Fruit fly (Drosophila melanogaster) whole organism, embryonic: ENCODE results near the gene Unc-115a.
A peak's percentile ranks its signal among the peaks of the same experiment; 100 is the strongest.

ENCODE experiments used
- BEAF-32 ChIP-seq: fragments of 200-800 bp; sonication (Bioruptor generic); optimal IDR thresholded peaks from 3 replicates; lab custom pipeline; 2017; ENCODE audit warnings: missing biosample characterization, missing genetic modification characterization, mild to moderate bottlenecking, moderate library complexity, missing genetic modification reagents
- CG13287 ChIP-seq: fragments of 200-800 bp; sonication (Bioruptor generic); IDR thresholded peaks from 2 replicates; pipeline ENCODE4 v1.3.6; 2022; ENCODE audit warnings: missing biosample characterization, missing genetic modification characterization; ENCODE audit not compliant: partially characterized antibody
- CG14860 ChIP-seq: fragments of 200-800 bp; sonication (Bioruptor generic); IDR thresholded peaks from 3 replicates; pipeline ENCODE4 v1.3.6; 2022; ENCODE audit warnings: missing biosample characterization, missing genetic modification characterization; ENCODE audit not compliant: partially characterized antibody
- CG15479 ChIP-seq: fragments of 200-800 bp; sonication (Bioruptor generic); optimal IDR thresholded peaks from 3 replicates; lab custom pipeline; 2019; ENCODE audit warnings: missing biosample characterization, mild to moderate bottlenecking, missing genetic modification characterization, moderate library complexity
- CG1603 ChIP-seq: fragments of 200-800 bp; sonication (Bioruptor generic); optimal IDR thresholded peaks from 2 replicates; lab custom pipeline; 2019; ENCODE audit warnings: missing biosample characterization, mild to moderate bottlenecking, missing genetic modification characterization, moderate library complexity
- CG18262 ChIP-seq: fragments of 200-800 bp; optimal IDR thresholded peaks from 3 replicates; lab custom pipeline; 2019; ENCODE audit warnings: missing biosample characterization, mild to moderate bottlenecking, missing genetic modification characterization, moderate library complexity
- CG2712 ChIP-seq: fragments of 200-800 bp; optimal IDR thresholded peaks from 3 replicates; lab custom pipeline; 2019; ENCODE audit warnings: missing biosample characterization, mild to moderate bottlenecking, missing genetic modification characterization, moderate library complexity
- CG30020 ChIP-seq: fragments of 200-800 bp; optimal IDR thresholded peaks from 2 replicates; lab custom pipeline; 2019; ENCODE audit warnings: missing biosample characterization, mild to moderate bottlenecking, missing genetic modification characterization, moderate library complexity
- CG30403 ChIP-seq: fragments of 200-800 bp; sonication (Bioruptor generic); optimal IDR thresholded peaks from 3 replicates; lab custom pipeline; 2016; ENCODE audit warnings: missing biosample characterization, missing genetic modification characterization
- CG32767 ChIP-seq: fragments of 200-800 bp; sonication (Bioruptor generic); IDR thresholded peaks from 2 replicates; pipeline ENCODE4 v1.3.6; 2022; ENCODE audit warnings: missing biosample characterization, missing genetic modification characterization
- CG34224 ChIP-seq: fragments of 200-800 bp; sonication (Bioruptor generic); IDR thresholded peaks from 3 replicates; pipeline ENCODE4 v1.3.6; 2022; ENCODE audit warnings: missing biosample characterization, missing genetic modification characterization; ENCODE audit not compliant: partially characterized antibody
- CG3995 ChIP-seq: fragments of 200-800 bp; sonication (Bioruptor generic); optimal IDR thresholded peaks from 3 replicates; lab custom pipeline; 2016; ENCODE audit warnings: missing biosample characterization, missing genetic modification characterization
- CG4617 ChIP-seq: fragments of 200-800 bp; sonication (Bioruptor generic); optimal IDR thresholded peaks from 3 replicates; lab custom pipeline; 2016; ENCODE audit warnings: missing biosample characterization, missing genetic modification characterization, borderline replicate concordance
- CG9797 ChIP-seq: fragments of 200-800 bp; sonication (Bioruptor generic); optimal IDR thresholded peaks from 3 replicates; lab custom pipeline; 2018; ENCODE audit warnings: missing biosample characterization, mild to moderate bottlenecking, missing genetic modification characterization
- E2f2 ChIP-seq: fragments of 200-800 bp; sonication (Bioruptor generic); IDR thresholded peaks from 2 replicates; pipeline ENCODE4 v1.3.6; 2022; ENCODE audit warnings: missing biosample characterization, missing genetic modification characterization
- HLH3B ChIP-seq: fragments of 200-800 bp; sonication (Bioruptor generic); IDR thresholded peaks from 2 replicates; pipeline ENCODE4 v1.3.6; 2022; ENCODE audit warnings: missing biosample characterization, missing genetic modification characterization
- Hey ChIP-seq: fragments of 200-800 bp; sonication (Bioruptor generic); optimal IDR thresholded peaks from 3 replicates; lab custom pipeline; 2018; ENCODE audit warnings: missing biosample characterization, mild to moderate bottlenecking, missing genetic modification characterization
- Hr78 ChIP-seq, 2 experiments: fragments of 200-800 bp in 1 of 2; fragments of >200 bp in 1 of 2; sonication (Bioruptor generic) in 1 of 2; optimal IDR thresholded peaks; 2 replicates each; lab custom pipeline; 2017 to 2019; ENCODE audit warnings: missing biosample characterization in 2 of 2, missing genetic modification characterization in 2 of 2, mild to moderate bottlenecking in 1 of 2, moderate library complexity in 1 of 2
- Opbp ChIP-seq: fragments of 200-800 bp; sonication (Bioruptor generic); IDR thresholded peaks from 3 replicates; pipeline ENCODE4 v1.3.6; 2022; ENCODE audit warnings: missing biosample characterization, missing genetic modification characterization; ENCODE audit not compliant: partially characterized antibody
- Sox100B ChIP-seq: fragments of 200-800 bp; sonication (Bioruptor generic); optimal IDR thresholded peaks from 3 replicates; lab custom pipeline; 2018; ENCODE audit warnings: missing biosample characterization, mild to moderate bottlenecking, missing genetic modification characterization
- Xbp1 ChIP-seq: fragments of 200-800 bp; sonication (Bioruptor generic); optimal IDR thresholded peaks from 3 replicates; lab custom pipeline; 2016; ENCODE audit warnings: missing biosample characterization, mild to moderate bottlenecking, missing genetic modification characterization
- YL-1 ChIP-seq: fragments of 200-800 bp; sonication (Bioruptor generic); optimal IDR thresholded peaks from 3 replicates; lab custom pipeline; 2017; ENCODE audit warnings: missing biosample characterization, mild to moderate bottlenecking, missing genetic modification characterization
- cad ChIP-seq: fragments of >200 bp; optimal IDR thresholded peaks from 2 replicates; lab custom pipeline; 2017; ENCODE audit warnings: missing biosample characterization, missing genetic modification characterization
- chinmo ChIP-seq: fragments of 200-800 bp; sonication (Bioruptor generic); IDR thresholded peaks from 4 replicates; pipeline ENCODE4 v1.3.6; 2022; ENCODE audit warnings: missing biosample characterization, missing genetic modification characterization; ENCODE audit not compliant: partially characterized antibody
- ewg ChIP-seq: fragments of 200-800 bp; sonication (Bioruptor generic); optimal IDR thresholded peaks from 3 replicates; lab custom pipeline; 2017; ENCODE audit warnings: mild to moderate bottlenecking, missing biosample characterization, missing genetic modification reagents, missing genetic modification characterization
- ftz-f1 ChIP-seq: fragments of 200-800 bp; sonication (Bioruptor generic); optimal IDR thresholded peaks from 2 replicates; lab custom pipeline; 2016; ENCODE audit warnings: missing biosample characterization, missing genetic modification characterization
- gcm2 ChIP-seq: fragments of 200-800 bp; sonication (Bioruptor generic); optimal IDR thresholded peaks from 2 replicates; lab custom pipeline; 2016; ENCODE audit warnings: missing biosample characterization, missing genetic modification characterization
- hb ChIP-seq: fragments of 200-800 bp; sonication (Bioruptor generic); IDR thresholded peaks from 3 replicates; pipeline ENCODE4 v1.3.6; 2022; ENCODE audit warnings: missing biosample characterization, missing genetic modification characterization; ENCODE audit not compliant: partially characterized antibody
- mld ChIP-seq: fragments of 200-800 bp; sonication (Bioruptor generic); IDR thresholded peaks from 3 replicates; pipeline ENCODE4 v1.3.6; 2022; ENCODE audit warnings: missing biosample characterization, missing genetic modification characterization; ENCODE audit not compliant: partially characterized antibody
- nerfin-1 ChIP-seq: fragments of 200-800 bp; sonication (Bioruptor generic); optimal IDR thresholded peaks from 3 replicates; lab custom pipeline; 2019; ENCODE audit warnings: missing biosample characterization, mild to moderate bottlenecking, missing genetic modification characterization, moderate library complexity
- nerfin-2 ChIP-seq: fragments of 200-800 bp; sonication (Bioruptor generic); IDR thresholded peaks from 2 replicates; pipeline ENCODE4 v1.3.6; 2022; ENCODE audit warnings: missing biosample characterization, missing genetic modification characterization; ENCODE audit not compliant: partially characterized antibody
- nmo ChIP-seq: fragments of 200-800 bp; sonication (Bioruptor generic); optimal IDR thresholded peaks from 2 replicates; lab custom pipeline; 2018; ENCODE audit warnings: missing biosample characterization, mild to moderate bottlenecking, missing genetic modification characterization, moderate library complexity
- odd ChIP-seq: fragments of 200-800 bp; sonication (Bioruptor generic); optimal IDR thresholded peaks from 2 replicates; lab custom pipeline; 2017; ENCODE audit warnings: missing biosample characterization, mild to moderate bottlenecking, missing genetic modification characterization
- pzg ChIP-seq: fragments of 200-800 bp; sonication (Bioruptor generic); optimal IDR thresholded peaks from 3 replicates; lab custom pipeline; 2018; ENCODE audit warnings: missing biosample characterization, mild to moderate bottlenecking, missing genetic modification characterization, moderate library complexity
- sna ChIP-seq: fragments of 200-800 bp; sonication (Bioruptor generic); IDR thresholded peaks from 2 replicates; pipeline ENCODE4 v1.3.6; 2022; ENCODE audit warnings: missing biosample characterization, missing genetic modification characterization; ENCODE audit not compliant: partially characterized antibody
- stwl ChIP-seq: fragments of 200-800 bp; sonication (Bioruptor generic); optimal IDR thresholded peaks from 3 replicates; lab custom pipeline; 2018; ENCODE audit warnings: missing biosample characterization, mild to moderate bottlenecking, missing genetic modification characterization, moderate library complexity
- trem ChIP-seq: fragments of 200-800 bp; optimal IDR thresholded peaks from 3 replicates; lab custom pipeline; 2019; ENCODE audit warnings: missing biosample characterization, mild to moderate bottlenecking, missing genetic modification characterization, moderate library complexity
- tx ChIP-seq: fragments of 200-800 bp; sonication (Bioruptor generic); optimal IDR thresholded peaks from 2 replicates; lab custom pipeline; 2016; ENCODE audit warnings: missing biosample characterization, missing genetic modification characterization
- vnd ChIP-seq: fragments of 200-800 bp; sonication (Bioruptor generic); IDR thresholded peaks from 3 replicates; pipeline ENCODE4 v1.3.6; 2022; ENCODE audit warnings: missing biosample characterization, missing genetic modification characterization; ENCODE audit not compliant: partially characterized antibody
- zen ChIP-seq: fragments of 200-800 bp; sonication (Bioruptor generic); optimal IDR thresholded peaks from 3 replicates; lab custom pipeline; 2018; ENCODE audit warnings: missing biosample characterization, mild to moderate bottlenecking, missing genetic modification characterization, moderate library complexity
- zfh2 ChIP-seq: fragments of 200-800 bp; sonication (Bioruptor generic); optimal IDR thresholded peaks from 2 replicates; lab custom pipeline; 2016; ENCODE audit warnings: missing biosample characterization, missing genetic modification characterization

Unc-115a gene

dm6 chr3R:9740713-9741112, 35.5 kb upstream of the Unc-115a start, which contains the start of gene Pnn (continued):
- no peak for TF ChIP-seq Hey (tag; lab: Kevin White, UChicago)
- peak; percentile 32 for TF ChIP-seq stwl (tag; lab: Kevin White, UChicago)
- peak; percentile 69 for TF ChIP-seq nerfin-2 (GFP tag; lab: Robert Waterston, UW)
- peak; percentile 86 for TF ChIP-seq hb
- TF ChIP-seq pzg (GFP tag; lab: Kevin White, UChicago) = peak; percentile 53
- TF ChIP-seq CG9797 (GFP tag; lab: Kevin White, UChicago) = peak; percentile 17
- peak; percentile 88 for TF ChIP-seq CG34224
- peak; percentile 94 for TF ChIP-seq Opbp (GFP tag; lab: Robert Waterston, UW)
- TF ChIP-seq zen (tag; lab: Kevin White, UChicago) = peak; percentile 39
- TF ChIP-seq CG14860 (GFP tag; lab: Robert Waterston, UW) = peak; percentile 81
- peak; percentile 95 for TF ChIP-seq CG3995 (GFP tag; lab: Kevin White, UChicago)
- peak; percentile 63 for TF ChIP-seq CG30020 (tag; lab: Kevin White, UChicago)
- TF ChIP-seq cad = peak; percentile 30
- peak; percentile 21 for TF ChIP-seq YL-1
- peak; percentile 67 for TF ChIP-seq trem (tag; lab: Kevin White, UChicago)
- TF ChIP-seq CG32767 (GFP tag; lab: Robert Waterston, UW) = 0 out of 2 replicates have a peak, but pooled peaks have one; percentile 19
- TF ChIP-seq sna = peak; percentile 87
- peak; percentile 95 for TF ChIP-seq CG13287 (GFP tag; lab: Robert Waterston, UW)
- TF ChIP-seq CG4617 (GFP tag; lab: Kevin White, UChicago) = peak; percentile 77
- TF ChIP-seq ftz-f1 = no peak
- no peak for TF ChIP-seq CG1603 (tag; lab: Kevin White, UChicago)
- peak; percentile 47 for TF ChIP-seq nmo (GFP tag; lab: Kevin White, UChicago)
- TF ChIP-seq CG2712 (tag; lab: Kevin White, UChicago) = peak; percentile 42
- peak; percentile 17 for TF ChIP-seq CG18262 (tag; lab: Kevin White, UChicago)
- no peak for TF ChIP-seq CG30403
- peak; percentile 6 for TF ChIP-seq Xbp1 (GFP tag; lab: Kevin White, UChicago)
- TF ChIP-seq CG15479 (GFP tag; lab: Kevin White, UChicago) = no peak
- peak; percentile 29; the same call in 1 of the 2 replicates for TF ChIP-seq E2f2
- TF ChIP-seq vnd (GFP tag; lab: Robert Waterston, UW) = peak; percentile 90
- TF ChIP-seq BEAF-32 (GFP tag; lab: Kevin White, UChicago) = peak; percentile 84
- TF ChIP-seq Sox100B (GFP tag; lab: Kevin White, UChicago) = peak; percentile 6

DNA sequence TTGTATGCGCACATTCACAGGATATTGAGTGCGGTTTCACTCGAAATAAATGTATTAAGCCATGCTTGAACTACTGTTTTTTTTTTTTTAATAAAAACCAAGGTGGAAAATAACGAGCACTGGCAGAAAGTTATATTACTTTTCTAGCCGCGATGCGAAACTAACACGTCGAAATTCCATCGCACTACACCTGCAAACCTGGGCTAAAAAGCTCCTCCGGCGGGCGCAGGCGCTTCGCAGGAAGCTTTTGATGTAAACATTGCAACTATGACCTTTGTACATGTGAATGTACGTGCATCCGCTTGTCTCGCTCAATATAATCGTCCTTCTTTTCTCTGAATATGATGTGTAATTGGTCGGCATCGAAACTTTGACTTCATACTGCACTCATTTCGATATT, 34.6 kb upstream of the Unc-115a start, which contains the start of gene side-VII:
TSS of gene side-VII (minus strand) at position 187 of the 400 bp plus-strand sequence.
- 0 out of 2 replicates have a peak, but pooled peaks have one; percentile 13 for TF ChIP-seq sna
- peak; percentile 82 for TF ChIP-seq ewg (GFP tag; lab: Kevin White, UChicago)
- TF ChIP-seq odd (GFP tag; lab: Kevin White, UChicago) = no peak
- TF ChIP-seq mld = 0 out of 3 replicates have a peak, but pooled peaks have one; percentile 4
- TF ChIP-seq zfh2 (GFP tag; lab: Kevin White, UChicago) = no peak
- TF ChIP-seq Hr78 (GFP tag; optimal IDR thresholded peaks at IDR 0.05; lab: Kevin White, UChicago) = peak in 1 of 2 experiments; percentile 29
- TF ChIP-seq tx (GFP tag; lab: Kevin White, UChicago) = no peak
- no peak for TF ChIP-seq gcm2 (GFP tag; lab: Kevin White, UChicago)
- 0 out of 2 replicates have a peak, but pooled peaks have one; percentile 28 for TF ChIP-seq HLH3B (GFP tag; lab: Robert Waterston, UW)
- 0 out of 4 replicates have a peak, but pooled peaks have one; percentile 45 for TF ChIP-seq chinmo
- TF ChIP-seq nerfin-1 (tag; lab: Kevin White, UChicago) = peak; percentile 96
